Worm (Caenorhabditis elegans) whole organism, L4/young adult: ENCODE data around the gene Y43F8C.6.

Source experiments
- W03F9.2 ChIP-seq: fragments of 150-350 bp; optimal IDR thresholded peaks from 2 replicates; lab custom pipeline; 2014; ENCODE audit warnings: missing biosample characterization, missing genetic modification characterization
- dao-5 ChIP-seq: sonication (generic microtip); optimal IDR thresholded peaks from 2 replicates; lab custom pipeline; 2016; ENCODE audit warnings: missing genotype, missing genetic modification characterization, moderate library complexity, missing compliant biosample characterization
- him-1 ChIP-seq: sonication (generic microtip); optimal IDR thresholded peaks from 2 replicates; lab custom pipeline; 2016; ENCODE audit warnings: missing genotype, missing genetic modification reagents, missing genetic modification characterization, missing compliant biosample characterization

Gene Y43F8C.6

ce11 chrV:19643903-19644302, 3.2 kb upstream of the Y43F8C.6 start, which contains the start of the genes Y43F8C.7 and mrps-28:
TSS of gene Y43F8C.7 (minus strand) at chrV:19644030.
TSS of gene mrps-28 (plus strand) at chrV:19644239.
- TF ChIP-seq W03F9.2 (tag; lab: Kevin White, UChicago) = peak; percentile 26
- no peak for TF ChIP-seq dao-5 (tag; lab: Kevin White, UChicago)

ce11 chrV:19643015-19643414, 2.3 kb upstream of the Y43F8C.6 start:
- TF ChIP-seq him-1 (tag; lab: Kevin White, UChicago) (peak; percentile 79), W03F9.2 (tag; lab: Kevin White, UChicago) (peak; percentile 49), dao-5 (tag; lab: Kevin White, UChicago) (peak; percentile 82)

ce11 chrV:19637890-19638289, 2.8 kb downstream of the Y43F8C.6 start:
- TF ChIP-seq dao-5 (tag; lab: Kevin White, UChicago) (no peak), W03F9.2 (tag; lab: Kevin White, UChicago) (no peak), him-1 (tag; lab: Kevin White, UChicago) (no peak)

ce11 chrV:19636194-19636584, 4.5 kb downstream of the Y43F8C.6 start:
- TF ChIP-seq him-1 (tag; lab: Kevin White, UChicago) = no peak
- TF ChIP-seq W03F9.2 (tag; lab: Kevin White, UChicago) = no peak
- TF ChIP-seq dao-5 (tag; lab: Kevin White, UChicago) = no peak

ce11 chrV:19634197-19634596, 6.5 kb downstream of the Y43F8C.6 start:
- TF ChIP-seq W03F9.2 (tag; lab: Kevin White, UChicago) (no peak), dao-5 (tag; lab: Kevin White, UChicago) (no peak)

- TF ChIP-seq him-1 (tag; lab: Kevin White, UChicago) = no peak
- TF ChIP-seq dao-5 (tag; lab: Kevin White, UChicago) = no peak
- TF ChIP-seq W03F9.2 (tag; lab: Kevin White, UChicago) = no peak
These were observed 7.8 kb downstream of the Y43F8C.6 start for ce11 chrV:19632948-19633347.

ce11 chrV:19632546-19632945, 8.2 kb downstream of the Y43F8C.6 start, which contains the start of gene Y43F8C.5:
TSS of gene Y43F8C.5 (minus strand) at chrV:19632646.
- no peak for TF ChIP-seq W03F9.2 (tag; lab: Kevin White, UChicago)
- no peak for TF ChIP-seq dao-5 (tag; lab: Kevin White, UChicago)
- TF ChIP-seq him-1 (tag; lab: Kevin White, UChicago) = no peak

ce11 chrV:19630569-19630968, 10.1 kb downstream of the Y43F8C.6 start:
- TF ChIP-seq W03F9.2 (tag; lab: Kevin White, UChicago) = no peak
- no peak for TF ChIP-seq dao-5 (tag; lab: Kevin White, UChicago)
- TF ChIP-seq him-1 (tag; lab: Kevin White, UChicago) = no peak

- TF ChIP-seq W03F9.2 (tag; lab: Kevin White, UChicago) (no peak), dao-5 (tag; lab: Kevin White, UChicago) (no peak), him-1 (tag; lab: Kevin White, UChicago) (no peak)
These were observed 10.7 kb downstream of the Y43F8C.6 start for ce11 chrV:19629973-19630372.

ce11 chrV:19629544-19629943, 11.2 kb downstream of the Y43F8C.6 start:
- no peak for TF ChIP-seq him-1 (tag; lab: Kevin White, UChicago)
- no peak for TF ChIP-seq dao-5 (tag; lab: Kevin White, UChicago)
- no peak for TF ChIP-seq W03F9.2 (tag; lab: Kevin White, UChicago)

- TF ChIP-seq dao-5 (tag; lab: Kevin White, UChicago) (no peak), him-1 (tag; lab: Kevin White, UChicago) (no peak), W03F9.2 (tag; lab: Kevin White, UChicago) (no peak)
These were observed 15.0 kb downstream of the Y43F8C.6 start for ce11 chrV:19625719-19626118.

- TF ChIP-seq W03F9.2 (tag; lab: Kevin White, UChicago) (no peak), dao-5 (tag; lab: Kevin White, UChicago) (no peak), him-1 (tag; lab: Kevin White, UChicago) (no peak)
These were observed 16.0 kb downstream of the Y43F8C.6 start, which contains the start of gene dyf-19 for ce11 chrV:19624749-19625148. TSS of gene dyf-19 (plus strand) at chrV:19625049.

- no peak for TF ChIP-seq him-1 (tag; lab: Kevin White, UChicago)
- no peak for TF ChIP-seq dao-5 (tag; lab: Kevin White, UChicago)
- no peak for TF ChIP-seq W03F9.2 (tag; lab: Kevin White, UChicago)
These were observed 17.0 kb downstream of the Y43F8C.6 start for ce11 chrV:19623523-19624312.

ce11 chrV:19622440-19622914, 18.2 kb downstream of the Y43F8C.6 start, which contains the start of gene Y43F8C.3:
TSS of gene Y43F8C.3 (minus strand) at chrV:19622626.
- TF ChIP-seq W03F9.2 (tag; lab: Kevin White, UChicago) = peak; percentile 7
- no peak for TF ChIP-seq dao-5 (tag; lab: Kevin White, UChicago)
- TF ChIP-seq him-1 (tag; lab: Kevin White, UChicago) = peak; percentile 60
